Fruit fly (Drosophila melanogaster): ENCODE data around the gene CG6833.

Gene CG6833

dm6 chr3L:14053073-14053643, 2.2 kb downstream of the CG6833 start, which contains the start of the genes CG13484 and Frl (continued):
- TF ChIP-seq hth (optimal IDR thresholded peaks at IDR 0.05) (no peak), disco-r (GFP tag; optimal IDR thresholded peaks at IDR 0.05) (no peak), CHES-1-like (GFP tag; optimal IDR thresholded peaks at IDR 0.05) (peak; percentile 57), yki (optimal IDR thresholded peaks at IDR 0.05) (no peak), CG2889 (GFP tag; IDR thresholded peaks at IDR 0.05) (no peak), Lpt (GFP tag; optimal IDR thresholded peaks at IDR 0.05) (no peak), dpn (GFP tag; optimal IDR thresholded peaks at IDR 0.05) (peak in 1 of 2 experiments; percentile 39), Sox102F (GFP tag; optimal IDR thresholded peaks at IDR 0.05) (no peak), CG34376 (GFP tag; optimal IDR thresholded peaks at IDR 0.05) (peak; percentile 48), az2 (GFP tag; optimal IDR thresholded peaks at IDR 0.05) (no peak), Ravus (GFP tag; IDR thresholded peaks at IDR 0.05) (no peak), Xrp1 (GFP tag; IDR thresholded peaks at IDR 0.05) (peak; percentile 47), ems (GFP tag; optimal IDR thresholded peaks at IDR 0.05) (peak; percentile 39), CG9876 (GFP tag; optimal IDR thresholded peaks at IDR 0.05) (peak; percentile 43), wek (GFP tag; optimal IDR thresholded peaks at IDR 0.05) (peak; percentile 29), mld (GFP tag; IDR thresholded peaks at IDR 0.05; ENCODE audit: partially characterized antibody) (no peak), kni (GFP tag; optimal IDR thresholded peaks at IDR 0.05) (peak; percentile 51), Chrac-16 (GFP tag; optimal IDR thresholded peaks at IDR 0.05) (no peak), CG4707 (GFP tag; optimal IDR thresholded peaks at IDR 0.05) (no peak), GATAe (GFP tag; conservative IDR thresholded peaks at IDR 0.05) (no peak), Camta (GFP tag; optimal IDR thresholded peaks at IDR 0.05) (no peak), CG11456 (GFP tag; IDR thresholded peaks at IDR 0.05) (0 out of 3 replicates have a peak, but pooled peaks have one; percentile 38), schlank (tag; optimal IDR thresholded peaks at IDR 0.05) (no peak), twi (tag; optimal IDR thresholded peaks at IDR 0.05) (peak; percentile 42), sisA (GFP tag; IDR thresholded peaks at IDR 0.05) (no peak), CG7357 (GFP tag; IDR thresholded peaks at IDR 0.05) (no peak), wdn (GFP tag; IDR thresholded peaks at IDR 0.05) (peak; percentile 11; the same call in 1 of the 2 replicates), CG10979 (tag; optimal IDR thresholded peaks at IDR 0.05) (peak; percentile 25), MBD-R2 (GFP tag; IDR thresholded peaks at IDR 0.05) (peak; percentile 97), row (GFP tag; IDR thresholded peaks at IDR 0.05) (peak; percentile 51; the same call in 2 of the 3 replicates), CG17385 (GFP tag; optimal IDR thresholded peaks at IDR 0.05) (no peak), CG15479 (GFP tag; optimal IDR thresholded peaks at IDR 0.05) (peak; percentile 75), CG1603 (tag; optimal IDR thresholded peaks at IDR 0.05) (peak; percentile 90), CG6254 (GFP tag; optimal IDR thresholded peaks at IDR 0.05) (no peak), cad (GFP tag; optimal IDR thresholded peaks at IDR 0.05) (no peak), trem (tag; optimal IDR thresholded peaks at IDR 0.05) (peak; percentile 56), B-H1 (GFP tag; IDR thresholded peaks at IDR 0.05) (no peak), CG3065 (GFP tag; optimal IDR thresholded peaks at IDR 0.05) (no peak), slbo (GFP tag; IDR thresholded peaks at IDR 0.05) (peak; percentile 38; the same call in 1 of the 2 replicates), CG2199 (GFP tag; IDR thresholded peaks at IDR 0.05) (no peak), BtbVII (GFP tag; optimal IDR thresholded peaks at IDR 0.05) (no peak), pan (optimal IDR thresholded peaks at IDR 0.05) (no peak), pan (GFP tag; optimal IDR thresholded peaks at IDR 0.05 in 1 of 2, IDR thresholded peaks at IDR 0.05 in 1 of 2) (no peak), abd-A (tag; optimal IDR thresholded peaks at IDR 0.05) (no peak), peb (GFP tag; IDR thresholded peaks at IDR 0.05) (no peak; the same call in 1 of the 2 replicates), Hey (tag; optimal IDR thresholded peaks at IDR 0.05) (no peak), CG1832 (GFP tag; optimal IDR thresholded peaks at IDR 0.05) (no peak), Rfx (GFP tag; IDR thresholded peaks at IDR 0.05) (peak; percentile 68), CG9817 (tag; optimal IDR thresholded peaks at IDR 0.05) (peak; percentile 15), tna (GFP tag; IDR thresholded peaks at IDR 0.05; ENCODE audit: partially characterized antibody) (0 out of 2 replicates have a peak, but pooled peaks have one; percentile 29), CG1792 (GFP tag; optimal IDR thresholded peaks at IDR 0.05) (no peak), CG18262 (tag; optimal IDR thresholded peaks at IDR 0.05) (peak; percentile 20)

Measured in whole organism, embryonic.